Worm (Caenorhabditis elegans) whole organism, midembryonic: ENCODE measurements around the gene srh-89.

Experiments
- T22C8.4 ChIP-seq: fragments of 200-800 bp; sonication (Bioruptor generic); IDR thresholded peaks from 2 replicates; pipeline ENCODE4 v1.3.6; 2022; ENCODE audit warnings: missing genetic modification characterization, missing compliant biosample characterization
- cog-1 ChIP-seq: sonication (generic microtip); optimal IDR thresholded peaks from 2 replicates; lab custom pipeline; 2016; ENCODE audit warnings: missing genetic modification characterization, missing compliant biosample characterization
- flt-1 ChIP-seq: fragments of 200-800 bp; sonication (Bioruptor generic); IDR thresholded peaks from 2 replicates; pipeline ENCODE4 v1.3.6; 2022; ENCODE audit warnings: missing genetic modification characterization, missing compliant biosample characterization
- klf-2 ChIP-seq: fragments of 200-800 bp; sonication (Bioruptor generic); conservative IDR thresholded peaks from 2 replicates; pipeline ENCODE4 v1.3.6; 2022; ENCODE audit warnings: missing genetic modification reagents, missing genetic modification characterization, missing compliant biosample characterization
- med-1 ChIP-seq: sonication (generic microtip); optimal IDR thresholded peaks from 2 replicates; lab custom pipeline; 2017; ENCODE audit warnings: missing genetic modification characterization, mild to moderate bottlenecking, missing compliant biosample characterization, antibody characterized with exemption, missing genetic modification reagents; ENCODE audit not compliant: insufficient read depth
- ref-1 ChIP-seq: fragments of 200-800 bp; sonication (Bioruptor generic); conservative IDR thresholded peaks from 2 replicates; pipeline ENCODE4 v1.3.6; 2022; ENCODE audit warnings: missing genetic modification reagents, missing genetic modification characterization, missing compliant biosample characterization
- tab-1 ChIP-seq: fragments of 200-800 bp; sonication (Bioruptor generic); IDR thresholded peaks from 2 replicates; pipeline ENCODE4 v1.3.6; 2022; ENCODE audit warnings: missing genetic modification characterization, missing compliant biosample characterization
- ztf-23 ChIP-seq: fragments of 200-800 bp; sonication (Bioruptor generic); IDR thresholded peaks from 2 replicates; pipeline ENCODE4 v1.3.6; 2022; ENCODE audit warnings: missing genetic modification reagents, missing genetic modification characterization, missing compliant biosample characterization
- ztf-29 ChIP-seq: fragments of 200-800 bp; sonication (Bioruptor generic); IDR thresholded peaks from 2 replicates; pipeline ENCODE4 v1.3.6; 2022; ENCODE audit warnings: missing genetic modification reagents, missing genetic modification characterization, missing compliant biosample characterization

Gene srh-89

ce11 chrV:7487518-7487917, 22.9 kb upstream of the srh-89 start, which contains the start of gene srbc-7:
Gene srbc-7, minus strand, starts transcription at chrV:7487618.
- TF ChIP-seq klf-2 (no peak), tab-1 (GFP tag; lab: Robert Waterston, UW) (no peak), med-1 (GFP tag; lab: Kevin White, UChicago) (no peak), ref-1 (GFP tag; lab: Robert Waterston, UW) (no peak), cog-1 (tag; lab: Kevin White, UChicago) (no peak), ztf-29 (GFP tag; lab: Robert Waterston, UW) (no peak), T22C8.4 (no peak), ztf-23 (GFP tag; lab: Robert Waterston, UW) (no peak), flt-1 (GFP tag; lab: Robert Waterston, UW) (no peak)

DNA sequence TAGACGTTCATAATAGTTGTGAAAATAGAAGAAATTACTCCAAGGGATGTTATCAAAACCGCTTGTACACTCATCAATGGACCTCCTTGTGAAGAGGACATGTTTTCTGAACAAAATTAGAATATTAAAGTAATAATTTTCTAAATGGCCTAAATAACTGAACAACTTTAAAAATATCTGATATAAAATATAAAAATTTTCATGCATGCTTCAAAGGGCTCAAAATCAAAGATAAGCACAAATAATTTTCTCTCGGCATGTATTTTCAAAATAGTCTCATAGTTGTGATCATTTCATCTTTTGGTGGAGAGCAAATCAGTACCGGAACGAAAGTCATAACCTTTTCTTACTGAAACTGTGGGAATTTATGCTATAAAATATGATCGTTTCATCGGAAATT, 20.4 kb upstream of the srh-89 start, which contains the start of gene srbc-8:
TSS of gene srbc-8 (minus strand) at position 101 of the 400 bp plus-strand sequence.
- TF ChIP-seq med-1 (GFP tag; lab: Kevin White, UChicago) (no peak), ref-1 (GFP tag; lab: Robert Waterston, UW) (no peak), tab-1 (GFP tag; lab: Robert Waterston, UW) (no peak), klf-2 (no peak), cog-1 (tag; lab: Kevin White, UChicago) (no peak), flt-1 (GFP tag; lab: Robert Waterston, UW) (no peak), T22C8.4 (no peak), ztf-29 (GFP tag; lab: Robert Waterston, UW) (no peak), ztf-23 (GFP tag; lab: Robert Waterston, UW) (no peak)

- TF ChIP-seq ref-1 (GFP tag; lab: Robert Waterston, UW), result no peak
- no peak for TF ChIP-seq ztf-29 (GFP tag; lab: Robert Waterston, UW)
- no peak for TF ChIP-seq klf-2
- TF ChIP-seq cog-1 (tag; lab: Kevin White, UChicago), result no peak
- no peak for TF ChIP-seq T22C8.4
Measured at ce11 chrV:7480949-7481348, 16.4 kb upstream of the srh-89 start, which contains the start of gene C18B10.6. Gene C18B10.6, minus strand, starts transcription at chrV:7481049.

DNA sequence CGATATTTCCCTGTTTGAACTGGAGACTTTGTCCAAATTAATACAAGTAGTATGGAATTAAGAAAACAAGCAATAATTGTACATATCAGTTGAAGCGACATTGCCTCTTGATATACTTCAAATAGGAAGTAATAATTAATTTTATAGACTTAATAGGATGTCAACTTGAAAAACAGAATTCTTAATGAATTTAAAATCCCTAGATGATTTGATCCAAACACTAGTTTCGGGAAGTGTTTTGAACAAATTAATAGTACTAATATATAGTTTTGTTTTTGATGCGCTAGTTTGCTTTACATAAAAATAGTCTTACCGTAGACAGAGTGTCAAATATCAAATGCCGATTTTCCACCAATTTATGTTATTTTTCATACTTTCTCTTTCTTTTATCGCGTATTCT, 13.8 kb upstream of the srh-89 start, which contains the start of gene str-190:
TSS of gene str-190 (minus strand) at position 101 of the 400 bp plus-strand sequence.
- no peak for TF ChIP-seq cog-1 (tag; lab: Kevin White, UChicago)
- TF ChIP-seq flt-1 (GFP tag; lab: Robert Waterston, UW), result no peak
- TF ChIP-seq T22C8.4, result no peak
- no peak for TF ChIP-seq ztf-23 (GFP tag; lab: Robert Waterston, UW)
- no peak for TF ChIP-seq klf-2
- TF ChIP-seq tab-1 (GFP tag; lab: Robert Waterston, UW), result no peak
- TF ChIP-seq med-1 (GFP tag; lab: Kevin White, UChicago), result no peak
- no peak for TF ChIP-seq ztf-29 (GFP tag; lab: Robert Waterston, UW)
- TF ChIP-seq ref-1 (GFP tag; lab: Robert Waterston, UW), result no peak

DNA sequence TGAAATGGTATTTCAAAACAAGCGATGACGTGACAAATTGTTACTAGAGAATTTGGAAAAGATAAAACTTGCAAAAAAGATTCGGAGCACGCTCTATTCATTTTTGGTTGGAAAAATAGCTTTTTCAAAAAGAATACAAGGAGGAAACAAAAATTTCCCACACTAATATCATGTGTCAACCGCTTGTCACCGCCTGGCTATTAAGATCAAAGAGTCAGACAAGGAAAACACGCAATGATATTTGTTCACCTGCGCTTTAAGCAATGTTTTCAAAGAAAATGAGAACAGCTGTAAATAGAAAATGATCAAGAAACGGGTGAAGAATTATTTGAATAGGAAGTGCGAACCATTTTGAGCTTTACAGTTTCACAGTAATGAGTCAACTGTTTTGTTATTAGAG, 12.2 kb upstream of the srh-89 start, which contains the start of gene srh-125:
TSS of gene srh-125 (minus strand) at position 101 of the 400 bp plus-strand sequence.
- no peak for TF ChIP-seq tab-1 (GFP tag; lab: Robert Waterston, UW)
- no peak for TF ChIP-seq flt-1 (GFP tag; lab: Robert Waterston, UW)
- no peak for TF ChIP-seq ref-1 (GFP tag; lab: Robert Waterston, UW)
- TF ChIP-seq T22C8.4, result no peak
- TF ChIP-seq cog-1 (tag; lab: Kevin White, UChicago), result no peak
- no peak for TF ChIP-seq ztf-29 (GFP tag; lab: Robert Waterston, UW)
- no peak for TF ChIP-seq klf-2
- no peak for TF ChIP-seq med-1 (GFP tag; lab: Kevin White, UChicago)
- TF ChIP-seq ztf-23 (GFP tag; lab: Robert Waterston, UW), result no peak

- no peak for TF ChIP-seq klf-2
- no peak for TF ChIP-seq T22C8.4
- TF ChIP-seq flt-1 (GFP tag; lab: Robert Waterston, UW), result no peak
- TF ChIP-seq tab-1 (GFP tag; lab: Robert Waterston, UW), result no peak
- TF ChIP-seq ref-1 (GFP tag; lab: Robert Waterston, UW), result no peak
- no peak for TF ChIP-seq med-1 (GFP tag; lab: Kevin White, UChicago)
- no peak for TF ChIP-seq ztf-23 (GFP tag; lab: Robert Waterston, UW)
- no peak for TF ChIP-seq ztf-29 (GFP tag; lab: Robert Waterston, UW)
- no peak for TF ChIP-seq cog-1 (tag; lab: Kevin White, UChicago)
Measured at ce11 chrV:7472815-7473214, 8.2 kb upstream of the srh-89 start, which contains the start of gene str-28. Gene str-28, minus strand, starts transcription at chrV:7472915.

- 0 out of 2 replicates have a peak, but pooled peaks have one; percentile 57 for TF ChIP-seq ztf-23 (GFP tag; lab: Robert Waterston, UW)
- no peak for TF ChIP-seq tab-1 (GFP tag; lab: Robert Waterston, UW)
- TF ChIP-seq cog-1 (tag; lab: Kevin White, UChicago), result peak; percentile 27
Measured at ce11 chrV:7465509-7465908, 913 bp upstream of the srh-89 start, which contains the start of gene F25E5.1. Gene F25E5.1, plus strand, starts transcription at chrV:7465884.

ce11 chrV:7460898-7461297, 3.7 kb downstream of the srh-89 start, which contains the start of gene srh-92:
Gene srh-92, minus strand, starts transcription at chrV:7460998.
- no peak for TF ChIP-seq ztf-23 (GFP tag; lab: Robert Waterston, UW)
- no peak for TF ChIP-seq cog-1 (tag; lab: Kevin White, UChicago)
- no peak for TF ChIP-seq ref-1 (GFP tag; lab: Robert Waterston, UW)
- no peak for TF ChIP-seq flt-1 (GFP tag; lab: Robert Waterston, UW)
- no peak for TF ChIP-seq tab-1 (GFP tag; lab: Robert Waterston, UW)

- TF ChIP-seq T22C8.4 (no peak), klf-2 (no peak), tab-1 (GFP tag; lab: Robert Waterston, UW) (no peak), flt-1 (GFP tag; lab: Robert Waterston, UW) (no peak)
Measured at ce11 chrV:7455008-7455407, 9.6 kb downstream of the srh-89 start, which contains the start of gene F25E5.2. Gene F25E5.2, plus strand, starts transcription at chrV:7455308.

- TF ChIP-seq T22C8.4 (no peak), klf-2 (no peak)
Measured at ce11 chrV:7454236-7454635, 10.4 kb downstream of the srh-89 start, which contains the start of gene try-8. Gene try-8, minus strand, starts transcription at chrV:7454336.
